Fruit fly (Drosophila melanogaster): Measurements from ENCODE around the gene Zaf1.

DNA sequence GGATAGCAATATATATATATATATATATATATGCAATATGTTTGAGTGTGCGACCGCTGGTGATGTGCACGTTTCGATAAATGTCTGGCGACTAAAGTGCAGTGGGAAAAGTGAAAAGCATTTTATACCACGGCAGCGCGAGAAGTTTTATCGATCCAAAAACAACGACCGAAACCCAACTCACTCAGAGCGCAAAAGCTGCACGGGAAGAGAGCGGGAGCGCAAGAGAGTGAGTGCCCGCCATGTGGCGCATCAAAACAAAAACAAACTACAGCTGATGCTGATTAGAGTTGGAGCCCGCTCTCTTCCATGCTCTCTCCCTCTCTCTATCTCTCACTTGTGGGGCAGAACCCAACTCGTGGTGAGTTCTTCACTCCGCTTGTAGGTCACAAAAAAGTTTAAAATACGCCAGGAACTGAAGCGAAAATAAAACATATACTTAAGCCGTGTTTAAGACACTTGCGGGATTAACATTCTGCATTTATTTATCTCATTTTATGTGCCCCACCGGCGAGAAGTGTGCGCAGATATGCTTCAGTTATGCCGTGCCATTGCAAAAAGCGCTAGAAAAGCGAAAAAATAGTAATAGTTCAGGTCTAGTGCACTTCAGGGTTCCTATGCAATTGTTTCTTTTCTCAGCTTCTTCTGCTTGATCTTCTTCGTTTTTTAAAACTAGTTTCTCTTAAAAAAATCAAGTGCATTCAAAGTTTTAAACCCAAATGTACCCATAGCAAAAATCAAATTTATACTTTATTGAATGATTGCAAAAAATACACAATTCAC is 20.6 kb downstream of the Zaf1 start:
- TF ChIP-seq CG8478 (optimal IDR thresholded peaks at IDR 0.05), result no peak
- no peak for TF ChIP-seq CTCF (optimal IDR thresholded peaks at IDR 0.05)

All from S2 (cell line).